Worm (Caenorhabditis elegans): Measurements from ENCODE around the gene D2096.9.
A peak's percentile ranks its signal among the peaks of the same experiment; 100 is the strongest.

The D2096.9 gene

DNA sequence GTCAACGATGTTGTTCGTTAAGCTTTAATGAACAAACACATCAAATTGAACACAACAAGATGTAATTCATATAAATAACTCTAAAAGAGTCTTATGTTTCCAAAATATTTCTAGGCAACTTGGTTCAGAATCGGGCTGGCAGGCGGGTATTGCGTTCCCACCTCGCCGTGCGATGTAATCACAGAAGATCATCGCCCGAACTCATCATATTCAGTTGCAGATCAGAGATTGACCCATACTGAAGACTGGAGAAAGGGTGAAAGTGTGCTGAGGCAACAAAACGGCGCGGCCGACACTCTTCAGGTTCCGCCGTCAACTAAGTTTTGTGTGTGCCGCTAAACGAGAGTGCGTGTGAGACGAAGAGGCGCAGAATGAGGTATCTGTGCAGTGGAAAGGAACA lies 45.9 kb upstream of the D2096.9 start:
- no peak for TF ChIP-seq nhr-237 (tag; optimal IDR thresholded peaks at IDR 0.05)
- TF ChIP-seq pha-4 (tag; optimal IDR thresholded peaks at IDR 0.05), result peak; percentile 67
- peak; percentile 5 for TF ChIP-seq ztf-4 (tag; optimal IDR thresholded peaks at IDR 0.05)
- TF ChIP-seq nhr-43 (tag; optimal IDR thresholded peaks at IDR 0.05; ENCODE audit: poor library complexity, severe bottlenecking), result peak; percentile 76
- TF ChIP-seq nhr-11 (tag; optimal IDR thresholded peaks at IDR 0.05), result no peak
- TF ChIP-seq egl-27 (tag; optimal IDR thresholded peaks at IDR 0.05), result no peak
- no peak for TF ChIP-seq nhr-76 (tag; optimal IDR thresholded peaks at IDR 0.05)
- TF ChIP-seq eor-1 (tag; optimal IDR thresholded peaks at IDR 0.05), result no peak
- TF ChIP-seq lsy-12 (tag; optimal IDR thresholded peaks at IDR 0.05), result peak; percentile 90
- TF ChIP-seq unc-62 (GFP tag; optimal IDR thresholded peaks at IDR 0.05), result peak; percentile 43
- TF ChIP-seq lin-15B (tag; optimal IDR thresholded peaks at IDR 0.05), result peak; percentile 70
- TF ChIP-seq tbx-2 (tag; optimal IDR thresholded peaks at IDR 0.05), result peak; percentile 85
- TF ChIP-seq ama-1 (optimal IDR thresholded peaks at IDR 0.05), result peak; percentile 97
- peak; percentile 85 for TF ChIP-seq nfya-1 (tag; optimal IDR thresholded peaks at IDR 0.05; ENCODE audit: insufficient read depth)
- no peak for TF ChIP-seq zag-1 (tag; optimal IDR thresholded peaks at IDR 0.05)
- peak in 1 of 3 experiments; percentile 32 for TF ChIP-seq elt-3 (tag; optimal IDR thresholded peaks at IDR 0.05)
- peak; percentile 84 for TF ChIP-seq hmg-11 (tag; optimal IDR thresholded peaks at IDR 0.05)
- peak; percentile 51 for TF ChIP-seq lin-39 (tag; optimal IDR thresholded peaks at IDR 0.05)
- no peak for TF ChIP-seq egl-5 (tag; optimal IDR thresholded peaks at IDR 0.05)
- TF ChIP-seq mdl-1 (tag; optimal IDR thresholded peaks at IDR 0.05), result no peak
- no peak for TF ChIP-seq sea-2 (GFP tag; optimal IDR thresholded peaks at IDR 0.05)
- TF ChIP-seq ceh-28 (tag; optimal IDR thresholded peaks at IDR 0.05), result peak; percentile 54
- TF ChIP-seq nhr-25 (tag; optimal IDR thresholded peaks at IDR 0.05), result peak; percentile 78
- TF ChIP-seq daf-12 (tag; optimal IDR thresholded peaks at IDR 0.05), result no peak
- no peak for TF ChIP-seq elt-1 (tag; optimal IDR thresholded peaks at IDR 0.05)
- peak; percentile 71 for TF ChIP-seq elt-2 (tag; optimal IDR thresholded peaks at IDR 0.05)
- peak; percentile 99 for TF ChIP-seq snpc-4 (tag; optimal IDR thresholded peaks at IDR 0.05)
- TF ChIP-seq jun-1 (tag; optimal IDR thresholded peaks at IDR 0.05), result no peak
- no peak for TF ChIP-seq nhr-67 (tag; optimal IDR thresholded peaks at IDR 0.05)
- TF ChIP-seq mml-1 (tag; optimal IDR thresholded peaks at IDR 0.05), result no peak
- TF ChIP-seq unc-39 (tag; optimal IDR thresholded peaks at IDR 0.05), result no peak
- TF ChIP-seq fos-1 (tag; optimal IDR thresholded peaks at IDR 0.05), result peak; percentile 54
- TF ChIP-seq aly-2 (tag; optimal IDR thresholded peaks at IDR 0.05), result no peak
- TF ChIP-seq ceh-9 (tag; optimal IDR thresholded peaks at IDR 0.05), result no peak
- TF ChIP-seq nhr-28 (tag; optimal IDR thresholded peaks at IDR 0.05), result no peak
- TF ChIP-seq pqm-1 (tag; optimal IDR thresholded peaks at IDR 0.05), result peak; percentile 46
- TF ChIP-seq skn-1 (tag; optimal IDR thresholded peaks at IDR 0.05), result no peak
- TF ChIP-seq nhr-23 (tag; optimal IDR thresholded peaks at IDR 0.05), result peak; percentile 60
- TF ChIP-seq R02D3.7 (tag; optimal IDR thresholded peaks at IDR 0.05), result peak; percentile 38
- TF ChIP-seq fkh-10 (GFP tag; optimal IDR thresholded peaks at IDR 0.05), result no peak
- no peak for TF ChIP-seq ztf-11 (tag; optimal IDR thresholded peaks at IDR 0.05)
- no peak for TF ChIP-seq ceh-16 (tag; optimal IDR thresholded peaks at IDR 0.05)
- peak; percentile 16 for TF ChIP-seq ceh-82 (tag; optimal IDR thresholded peaks at IDR 0.05)
- TF ChIP-seq ZK546.5 (tag; optimal IDR thresholded peaks at IDR 0.05), result no peak
- TF ChIP-seq fkh-2 (tag; optimal IDR thresholded peaks at IDR 0.05), result peak; percentile 38
- peak; percentile 53 for TF ChIP-seq nhr-77 (tag; optimal IDR thresholded peaks at IDR 0.05)
- no peak for TF ChIP-seq nhr-12 (tag; optimal IDR thresholded peaks at IDR 0.05)

DNA sequence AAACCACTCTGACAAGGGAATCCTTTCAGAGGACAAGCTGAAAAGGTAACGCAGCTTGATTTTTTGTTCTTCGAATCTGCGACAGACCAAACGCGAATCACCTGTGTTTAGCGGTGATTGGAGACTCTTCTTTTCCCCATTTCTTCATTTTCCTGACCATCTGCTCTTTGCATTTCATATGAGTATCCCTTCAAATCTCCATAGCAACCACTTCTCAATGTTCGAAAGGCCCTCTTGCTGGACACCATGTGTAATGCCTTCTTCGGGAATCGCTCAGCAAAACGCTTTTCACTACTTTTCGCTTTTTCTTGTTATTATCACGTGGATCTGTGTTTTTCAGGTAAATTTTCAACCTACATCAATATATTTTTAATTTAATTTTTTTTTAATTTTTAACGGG lies 43.9 kb upstream of the D2096.9 start, which contains the start of the genes T26A8.3 and tmem-231:
TSS of gene T26A8.3 (minus strand) at position 101 of the 400 bp plus-strand sequence.
TSS of gene tmem-231 (plus strand) at position 249 of the 400 bp plus-strand sequence.
- TF ChIP-seq nhr-25 (tag; optimal IDR thresholded peaks at IDR 0.05) (no peak), lin-15B (tag; optimal IDR thresholded peaks at IDR 0.05) (no peak), nhr-23 (tag; optimal IDR thresholded peaks at IDR 0.05) (no peak), unc-62 (GFP tag; optimal IDR thresholded peaks at IDR 0.05) (no peak), ceh-9 (tag; optimal IDR thresholded peaks at IDR 0.05) (no peak), mdl-1 (tag; optimal IDR thresholded peaks at IDR 0.05) (no peak), nhr-237 (tag; optimal IDR thresholded peaks at IDR 0.05) (no peak), unc-39 (tag; optimal IDR thresholded peaks at IDR 0.05) (no peak), elt-1 (tag; optimal IDR thresholded peaks at IDR 0.05) (no peak), elt-3 (tag; optimal IDR thresholded peaks at IDR 0.05) (no peak)

Data from whole organism, L3 larva.